Worm (Caenorhabditis elegans): Measurements from ENCODE around the gene tceb-3.

DNA sequence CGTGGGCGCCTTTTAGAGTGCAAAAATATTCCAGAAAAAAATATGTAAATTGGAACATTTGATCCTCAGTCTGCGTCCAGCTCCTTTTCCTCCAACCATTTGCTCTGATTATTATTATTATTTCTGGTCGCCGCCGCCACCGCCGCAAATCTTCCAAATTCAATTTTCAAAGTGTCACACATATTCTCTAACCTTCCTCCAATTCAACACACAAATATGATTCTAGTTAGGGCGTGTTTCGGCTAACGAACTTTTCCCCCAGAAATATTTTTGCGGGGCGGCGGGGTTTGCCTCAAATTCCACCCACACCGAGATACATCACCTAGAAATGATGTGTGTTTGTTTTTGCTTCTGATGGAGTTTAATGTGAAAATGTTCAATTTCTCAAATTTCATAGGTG is 24.5 kb upstream of the tceb-3 start:
- TF ChIP-seq nhr-237 (tag; optimal IDR thresholded peaks at IDR 0.05) (no peak), ceh-82 (tag; optimal IDR thresholded peaks at IDR 0.05) (no peak), ZK546.5 (tag; optimal IDR thresholded peaks at IDR 0.05) (no peak), unc-55 (GFP tag; optimal IDR thresholded peaks at IDR 0.05) (no peak), alr-1 (tag; optimal IDR thresholded peaks at IDR 0.05) (no peak), lin-13 (GFP tag; optimal IDR thresholded peaks at IDR 0.05) (no peak), skn-1 (tag; optimal IDR thresholded peaks at IDR 0.05) (no peak), lsy-2 (tag; optimal IDR thresholded peaks at IDR 0.05) (no peak), ztf-11 (tag; optimal IDR thresholded peaks at IDR 0.05) (no peak), blmp-1 (tag; optimal IDR thresholded peaks at IDR 0.05; ENCODE audit: insufficient read depth) (no peak)

All from whole organism, L2 larva.